1 fruit fly cellular context compared by ENCODE assay signal in the genomic region with DNA sequence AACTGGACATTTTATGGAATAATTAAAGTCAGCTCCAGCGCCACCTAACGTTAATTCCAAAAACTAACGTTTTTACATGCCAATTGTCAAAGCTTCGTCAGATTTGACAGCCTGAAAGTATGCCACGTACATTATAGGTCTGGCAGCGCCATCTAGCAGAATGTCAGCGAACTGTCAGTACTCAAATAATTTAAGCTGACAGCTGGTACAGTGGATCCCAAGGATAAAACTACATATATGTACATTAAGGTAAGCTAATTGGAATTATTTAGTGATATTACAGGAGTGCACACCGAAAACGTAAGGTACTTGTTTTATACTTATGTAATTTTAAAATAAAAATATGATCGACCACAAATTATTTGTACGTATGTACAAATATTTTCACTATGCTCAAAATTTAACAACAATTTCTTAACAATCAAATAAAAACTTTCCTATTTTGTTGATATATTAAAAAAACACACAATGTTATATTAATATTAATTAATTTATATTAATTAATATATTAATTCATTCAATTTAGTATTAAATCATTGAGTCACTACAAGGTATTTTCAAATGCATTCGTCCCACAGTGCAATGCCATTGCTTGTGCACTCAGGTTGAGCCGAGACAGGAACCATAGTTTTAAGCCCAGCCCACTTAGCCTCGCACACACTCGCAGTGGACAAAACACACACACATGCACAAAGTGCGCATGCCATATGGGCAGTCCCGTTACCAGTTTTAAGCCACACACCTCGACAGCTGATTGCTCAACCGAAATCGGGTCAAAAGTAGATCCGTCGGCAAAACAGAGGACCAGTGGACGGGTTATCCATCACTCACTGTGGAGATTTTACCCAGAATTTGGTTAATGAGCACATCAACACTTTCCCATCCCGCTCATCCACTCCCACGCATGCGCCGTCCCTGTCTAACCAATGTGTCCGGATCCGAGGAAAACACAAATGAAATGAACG.
TF ChIP-seq lines count a peak whose summit lies in the region.

No protein-coding gene starts in this region.

TF ChIP-seq in whole organism, embryonic, 481 proteins besides CTCF, POLR2A, EP300 and RAD21 (continued from another document and continues in another):
- peak; percentile 91 for TF ChIP-seq Ets65A (GFP tag; lab: Kevin White, UChicago)
- TF ChIP-seq CG11398 (GFP tag; optimal IDR thresholded peaks at IDR 0.05; lab: Kevin White, UChicago): peak; percentile 2
- TF ChIP-seq dimm (GFP tag; IDR thresholded peaks at IDR 0.05; lab: Robert Waterston, UW): peak; percentile 4; the same call in 1 of the 2 replicates
- TF ChIP-seq CG11247 (GFP tag; IDR thresholded peaks at IDR 0.05; lab: Robert Waterston, UW): peak; percentile 67
- TF ChIP-seq Atf-2 (GFP tag; optimal IDR thresholded peaks at IDR 0.05; lab: Kevin White, UChicago): peak; percentile 55
- TF ChIP-seq CG7839 (tag; optimal IDR thresholded peaks at IDR 0.05; lab: Kevin White, UChicago): peak; percentile 88
- TF ChIP-seq CG2120 (GFP tag; optimal IDR thresholded peaks at IDR 0.05; lab: Kevin White, UChicago): peak; percentile 80
- TF ChIP-seq Taf1 (GFP tag; IDR thresholded peaks at IDR 0.05; lab: Robert Waterston, UW): no peak; the same call in 1 of the 2 replicates
- TF ChIP-seq bigmax (GFP tag; optimal IDR thresholded peaks at IDR 0.05; lab: Kevin White, UChicago): no peak
- peak; percentile 20 to 78 for TF ChIP-seq bsh (GFP tag; optimal IDR thresholded peaks at IDR 0.05; lab: Kevin White, UChicago)
- no peak; the same call in 1 of the 2 replicates for TF ChIP-seq Scr (GFP tag; IDR thresholded peaks at IDR 0.05; lab: Robert Waterston, UW; ENCODE audit: partially characterized antibody)
- TF ChIP-seq seq (GFP tag; IDR thresholded peaks at IDR 0.05; lab: Robert Waterston, UW): no peak
- TF ChIP-seq CG1529 (GFP tag; optimal IDR thresholded peaks at IDR 0.05; lab: Kevin White, UChicago): peak; percentile 56
- TF ChIP-seq ro (GFP tag; IDR thresholded peaks at IDR 0.05; lab: Robert Waterston, UW): no peak; the same call in 1 of the 2 replicates
- TF ChIP-seq CG4820 (GFP tag; optimal IDR thresholded peaks at IDR 0.05; lab: Kevin White, UChicago): peak; percentile 67
- peak; percentile 86 for TF ChIP-seq unpg (GFP tag; optimal IDR thresholded peaks at IDR 0.05; lab: Kevin White, UChicago)
- TF ChIP-seq CG8281 (tag; optimal IDR thresholded peaks at IDR 0.05; lab: Kevin White, UChicago): peak; percentile 66
- peak; percentile 72 for TF ChIP-seq ATbp (GFP tag; optimal IDR thresholded peaks at IDR 0.05; lab: Kevin White, UChicago)
- TF ChIP-seq Awh (GFP tag; IDR thresholded peaks at IDR 0.05; lab: Robert Waterston, UW): peak; percentile 44; the same call in 1 of the 2 replicates
- peak; percentile 89 for TF ChIP-seq CG30403 (GFP tag; optimal IDR thresholded peaks at IDR 0.05; lab: Kevin White, UChicago)
- peak; percentile 79 for TF ChIP-seq caup (GFP tag; optimal IDR thresholded peaks at IDR 0.05; lab: Kevin White, UChicago; ENCODE audit: severe bottlenecking)
- TF ChIP-seq CG15011 (GFP tag; optimal IDR thresholded peaks at IDR 0.05; lab: Kevin White, UChicago): no peak
- no peak for TF ChIP-seq CG17186 (GFP tag; optimal IDR thresholded peaks at IDR 0.05; lab: Kevin White, UChicago)
- TF ChIP-seq croc (GFP tag; conservative IDR thresholded peaks at IDR 0.05; lab: Robert Waterston, UW): no peak; the same call in 2 of the 3 replicates
- peak; percentile 65 to 72 for TF ChIP-seq Pdp1 (GFP tag; optimal IDR thresholded peaks at IDR 0.05; lab: Kevin White, UChicago)
- TF ChIP-seq pan (optimal IDR thresholded peaks at IDR 0.05; lab: Kevin White, UChicago): no peak
- peak in 1 of 2 experiments; percentile 65 for TF ChIP-seq pan (GFP tag; optimal IDR thresholded peaks at IDR 0.05 in 1 of 2, IDR thresholded peaks at IDR 0.05 in 1 of 2)
- TF ChIP-seq Hr78 (GFP tag; optimal IDR thresholded peaks at IDR 0.05; lab: Kevin White, UChicago): peak in 1 of 2 experiments; percentile 62
- TF ChIP-seq CG14710 (tag; optimal IDR thresholded peaks at IDR 0.05; lab: Kevin White, UChicago): peak; percentile 88
- no peak for TF ChIP-seq Ets97D (GFP tag; optimal IDR thresholded peaks at IDR 0.05; lab: Kevin White, UChicago)
- TF ChIP-seq CG6765 (GFP tag; optimal IDR thresholded peaks at IDR 0.05; lab: Kevin White, UChicago): peak; percentile 78
- TF ChIP-seq CG3726 (GFP tag; IDR thresholded peaks at IDR 0.05; lab: Robert Waterston, UW): peak; percentile 63; the same call in 2 of the 3 replicates
- peak; percentile 60 to 91 for TF ChIP-seq Hr51 (GFP tag; optimal IDR thresholded peaks at IDR 0.05; lab: Kevin White, UChicago)
- TF ChIP-seq Eip74EF (GFP tag; optimal IDR thresholded peaks at IDR 0.05; lab: Kevin White, UChicago): peak in 1 of 2 experiments; percentile 74
- TF ChIP-seq Nf-YC (tag; optimal IDR thresholded peaks at IDR 0.05; lab: Kevin White, UChicago): peak; percentile 94
- TF ChIP-seq crp (GFP tag; optimal IDR thresholded peaks at IDR 0.05; lab: Kevin White, UChicago): peak in 1 of 2 experiments; percentile 53
- no peak for TF ChIP-seq fd64A (GFP tag; optimal IDR thresholded peaks at IDR 0.05; lab: Kevin White, UChicago)
- TF ChIP-seq Rx (GFP tag; IDR thresholded peaks at IDR 0.05; lab: Robert Waterston, UW): peak; percentile 51
- peak; percentile 59; the same call in 1 of the 2 replicates for TF ChIP-seq bowl (GFP tag; IDR thresholded peaks at IDR 0.05; lab: Robert Waterston, UW)
- peak; percentile 64 for TF ChIP-seq CG7372 (GFP tag; IDR thresholded peaks at IDR 0.05; lab: Robert Waterston, UW)
- peak; percentile 78 for TF ChIP-seq Ptx1 (GFP tag; IDR thresholded peaks at IDR 0.05; lab: Robert Waterston, UW)
- TF ChIP-seq eyg (GFP tag; optimal IDR thresholded peaks at IDR 0.05; lab: Kevin White, UChicago): no peak
- TF ChIP-seq Bteb2 (GFP tag; optimal IDR thresholded peaks at IDR 0.05; lab: Kevin White, UChicago): peak; percentile 50
- peak; percentile 48 for TF ChIP-seq da (GFP tag; optimal IDR thresholded peaks at IDR 0.05; lab: Kevin White, UChicago)
- TF ChIP-seq CG6791 (GFP tag; IDR thresholded peaks at IDR 0.05; lab: Robert Waterston, UW; ENCODE audit: partially characterized antibody): peak; percentile 50
- TF ChIP-seq CG17802 (tag; optimal IDR thresholded peaks at IDR 0.05; lab: Kevin White, UChicago): peak; percentile 1
- peak; percentile 52; the same call in 1 of the 2 replicates for TF ChIP-seq CG3847 (GFP tag; IDR thresholded peaks at IDR 0.05; lab: Robert Waterston, UW)
- peak; percentile 80 for TF ChIP-seq CG10462 (GFP tag; optimal IDR thresholded peaks at IDR 0.05; lab: Kevin White, UChicago)
- peak; percentile 68 for TF ChIP-seq E2f1 (GFP tag; IDR thresholded peaks at IDR 0.05; lab: Robert Waterston, UW)
- TF ChIP-seq Hsf (GFP tag; optimal IDR thresholded peaks at IDR 0.05; lab: Kevin White, UChicago): peak; percentile 79
- peak; percentile 61 for TF ChIP-seq CG31388 (GFP tag; optimal IDR thresholded peaks at IDR 0.05; lab: Kevin White, UChicago)
- peak; percentile 74 for TF ChIP-seq fd3F (GFP tag; optimal IDR thresholded peaks at IDR 0.05; lab: Kevin White, UChicago)
- 0 out of 3 replicates have a peak, but pooled peaks have one; percentile 24 for TF ChIP-seq gce (GFP tag; IDR thresholded peaks at IDR 0.05; lab: Robert Waterston, UW)
- TF ChIP-seq esg (GFP tag; conservative IDR thresholded peaks at IDR 0.05; lab: Robert Waterston, UW): peak; percentile 72
- TF ChIP-seq ase (GFP tag; IDR thresholded peaks at IDR 0.05; lab: Robert Waterston, UW): peak; percentile 73; the same call in 2 of the 3 replicates
- TF ChIP-seq wor (GFP tag; IDR thresholded peaks at IDR 0.05; lab: Robert Waterston, UW): peak; percentile 48; the same call in 1 of the 2 replicates
- no peak for TF ChIP-seq abd-A (tag; optimal IDR thresholded peaks at IDR 0.05; lab: Kevin White, UChicago)
- TF ChIP-seq CG1832 (GFP tag; optimal IDR thresholded peaks at IDR 0.05; lab: Kevin White, UChicago): peak; percentile 65
- peak; percentile 36 for TF ChIP-seq stwl (tag; optimal IDR thresholded peaks at IDR 0.05; lab: Kevin White, UChicago)
- peak; percentile 73; the same call in 2 of the 3 replicates for TF ChIP-seq otp (GFP tag; IDR thresholded peaks at IDR 0.05; lab: Robert Waterston, UW)
- peak; percentile 93 for TF ChIP-seq CG2712 (tag; optimal IDR thresholded peaks at IDR 0.05; lab: Kevin White, UChicago)
- TF ChIP-seq CG10654 (GFP tag; optimal IDR thresholded peaks at IDR 0.05; lab: Kevin White, UChicago): peak; percentile 71
- TF ChIP-seq CkIIα-i1 (GFP tag; IDR thresholded peaks at IDR 0.05; lab: Robert Waterston, UW): no peak
- TF ChIP-seq Mad (GFP tag; optimal IDR thresholded peaks at IDR 0.05; lab: Kevin White, UChicago): peak; percentile 54
- peak; percentile 64 for TF ChIP-seq CG6254 (GFP tag; optimal IDR thresholded peaks at IDR 0.05; lab: Kevin White, UChicago)
- peak; percentile 57; the same call in 1 of the 3 replicates for TF ChIP-seq so (GFP tag; IDR thresholded peaks at IDR 0.05; lab: Robert Waterston, UW)
- peak; percentile 46 for TF ChIP-seq CG8359 (GFP tag; optimal IDR thresholded peaks at IDR 0.05; lab: Kevin White, UChicago; ENCODE audit: borderline replicate concordance)
- TF ChIP-seq CG17912 (GFP tag; optimal IDR thresholded peaks at IDR 0.05; lab: Kevin White, UChicago): no peak
- TF ChIP-seq D19A (tag; optimal IDR thresholded peaks at IDR 0.05; lab: Kevin White, UChicago): peak; percentile 84
- TF ChIP-seq HLH54F (GFP tag; optimal IDR thresholded peaks at IDR 0.05; lab: Kevin White, UChicago): peak; percentile 68
- peak; percentile 48 for TF ChIP-seq CG10431 (GFP tag; optimal IDR thresholded peaks at IDR 0.05; lab: Kevin White, UChicago)
- TF ChIP-seq Jarid2 (GFP tag; optimal IDR thresholded peaks at IDR 0.05; lab: Kevin White, UChicago): peak; percentile 31
- TF ChIP-seq Hr3 (GFP tag; optimal IDR thresholded peaks at IDR 0.05; lab: Kevin White, UChicago): peak; percentile 86
- no peak for TF ChIP-seq yki (optimal IDR thresholded peaks at IDR 0.05; lab: Kevin White, UChicago)
- TF ChIP-seq CG17328 (GFP tag; IDR thresholded peaks at IDR 0.05; lab: Robert Waterston, UW): peak; percentile 54; the same call in 1 of the 2 replicates
- peak; percentile 53 for TF ChIP-seq CG6813 (GFP tag; optimal IDR thresholded peaks at IDR 0.05; lab: Kevin White, UChicago)
- TF ChIP-seq Hmx (GFP tag; optimal IDR thresholded peaks at IDR 0.05; lab: Kevin White, UChicago): peak; percentile 47
- TF ChIP-seq CG18764 (GFP tag; optimal IDR thresholded peaks at IDR 0.05; lab: Kevin White, UChicago): peak; percentile 15
- TF ChIP-seq CG10979 (tag; optimal IDR thresholded peaks at IDR 0.05; lab: Kevin White, UChicago): peak; percentile 88
- peak; percentile 18 for TF ChIP-seq maf-S (GFP tag; optimal IDR thresholded peaks at IDR 0.05; lab: Kevin White, UChicago)
- TF ChIP-seq vfl (GFP tag; optimal IDR thresholded peaks at IDR 0.05; lab: Kevin White, UChicago): peak; percentile 40
- peak; percentile 87 for TF ChIP-seq CG10209 (GFP tag; optimal IDR thresholded peaks at IDR 0.05; lab: Kevin White, UChicago)
- peak; percentile 24 for TF ChIP-seq CG8944 (GFP tag; optimal IDR thresholded peaks at IDR 0.05; lab: Kevin White, UChicago)
- peak; percentile 76 for TF ChIP-seq oc (tag; optimal IDR thresholded peaks at IDR 0.05; lab: Kevin White, UChicago)
- TF ChIP-seq CG16815 (GFP tag; optimal IDR thresholded peaks at IDR 0.05; lab: Kevin White, UChicago): peak; percentile 75
- TF ChIP-seq sqz (GFP tag; optimal IDR thresholded peaks at IDR 0.05; lab: Kevin White, UChicago): peak; percentile 62
- TF ChIP-seq CG14965 (GFP tag; optimal IDR thresholded peaks at IDR 0.05; lab: Kevin White, UChicago; ENCODE audit: borderline replicate concordance): no peak
- no peak for TF ChIP-seq Dip2 (GFP tag; IDR thresholded peaks at IDR 0.05; lab: Robert Waterston, UW)
- peak; percentile 39 for TF ChIP-seq CG6272 (GFP tag; IDR thresholded peaks at IDR 0.05; lab: Robert Waterston, UW)
- peak; percentile 89 for TF ChIP-seq CG13775 (GFP tag; optimal IDR thresholded peaks at IDR 0.05; lab: Kevin White, UChicago)
- TF ChIP-seq CG11093 (GFP tag; IDR thresholded peaks at IDR 0.05; lab: Robert Waterston, UW): peak; percentile 51; the same call in 1 of the 3 replicates
- TF ChIP-seq ems (GFP tag; optimal IDR thresholded peaks at IDR 0.05; lab: Kevin White, UChicago): peak; percentile 35
- peak; percentile 54 for TF ChIP-seq Camta (GFP tag; optimal IDR thresholded peaks at IDR 0.05; lab: Kevin White, UChicago)
- TF ChIP-seq nerfin-2 (GFP tag; IDR thresholded peaks at IDR 0.05; lab: Robert Waterston, UW; ENCODE audit: partially characterized antibody): no peak
- TF ChIP-seq gsb (GFP tag; IDR thresholded peaks at IDR 0.05; lab: Robert Waterston, UW): 0 out of 2 replicates have a peak, but pooled peaks have one; percentile 38
- no peak for TF ChIP-seq Trl (optimal IDR thresholded peaks at IDR 0.05; lab: Kevin White, UChicago)
- peak; percentile 75 for TF ChIP-seq Trl (GFP tag; optimal IDR thresholded peaks at IDR 0.05; lab: Kevin White, UChicago)
- peak; percentile 87 for TF ChIP-seq CG13296 (GFP tag; optimal IDR thresholded peaks at IDR 0.05; lab: Kevin White, UChicago)
- TF ChIP-seq CG12769 (tag; optimal IDR thresholded peaks at IDR 0.05; lab: Kevin White, UChicago): peak; percentile 49
- TF ChIP-seq CG3838 (GFP tag; optimal IDR thresholded peaks at IDR 0.05; lab: Kevin White, UChicago): peak; percentile 38
- peak; percentile 56 for TF ChIP-seq en (GFP tag; optimal IDR thresholded peaks at IDR 0.05; lab: Kevin White, UChicago)
- no peak for TF ChIP-seq Lim3 (GFP tag; IDR thresholded peaks at IDR 0.05; lab: Robert Waterston, UW)
- peak; percentile 53 for TF ChIP-seq CHES-1-like (GFP tag; optimal IDR thresholded peaks at IDR 0.05; lab: Kevin White, UChicago)
- 0 out of 3 replicates have a peak, but pooled peaks have one; percentile 36 for TF ChIP-seq CG34224 (GFP tag; IDR thresholded peaks at IDR 0.05; lab: Robert Waterston, UW; ENCODE audit: partially characterized antibody)
- TF ChIP-seq ewg (GFP tag; optimal IDR thresholded peaks at IDR 0.05; lab: Kevin White, UChicago): peak; percentile 85
- TF ChIP-seq CG5953 (GFP tag; IDR thresholded peaks at IDR 0.05; lab: Robert Waterston, UW): peak; percentile 4; the same call in 1 of the 2 replicates
- peak; percentile 64 for TF ChIP-seq Aef1 (GFP tag; IDR thresholded peaks at IDR 0.05; lab: Robert Waterston, UW)
- TF ChIP-seq Dfd (GFP tag; optimal IDR thresholded peaks at IDR 0.05; lab: Kevin White, UChicago): no peak
- peak; percentile 51 for TF ChIP-seq Fer2 (tag; optimal IDR thresholded peaks at IDR 0.05; lab: Kevin White, UChicago)
- TF ChIP-seq CG8089 (GFP tag; optimal IDR thresholded peaks at IDR 0.05; lab: Kevin White, UChicago): peak; percentile 57
- TF ChIP-seq CG9437 (GFP tag; optimal IDR thresholded peaks at IDR 0.05; lab: Kevin White, UChicago): peak; percentile 86
- TF ChIP-seq Chrac-16 (GFP tag; optimal IDR thresholded peaks at IDR 0.05; lab: Kevin White, UChicago): peak; percentile 67
- TF ChIP-seq Dek (tag; optimal IDR thresholded peaks at IDR 0.05; lab: Kevin White, UChicago): peak; percentile 70
- TF ChIP-seq CG12744 (GFP tag; optimal IDR thresholded peaks at IDR 0.05; lab: Kevin White, UChicago): peak; percentile 3
